Fruit fly (Drosophila melanogaster): Measurements from ENCODE around the gene CG6441.

DNA sequence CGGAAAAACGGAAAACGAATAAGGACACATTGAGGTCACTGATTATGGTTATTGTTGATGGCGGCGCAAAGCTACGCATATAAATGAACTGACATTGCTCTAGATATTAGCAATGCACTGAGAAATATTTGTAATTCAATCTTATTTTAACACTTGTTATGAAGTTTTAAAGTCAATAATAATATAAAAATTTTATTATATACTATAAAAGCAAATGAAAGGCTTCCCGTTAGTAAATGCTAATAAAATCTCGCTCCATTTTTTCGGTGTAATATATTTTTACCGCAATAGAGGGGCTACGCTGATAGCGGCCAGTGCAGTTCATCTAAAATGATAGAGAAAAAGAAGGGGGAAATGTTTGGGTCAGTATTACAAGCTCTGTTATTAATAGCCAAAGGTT is 17.4 kb downstream of the CG6441 start:
- no peak for TF ChIP-seq CG4318 (GFP tag; optimal IDR thresholded peaks at IDR 0.05)
- no peak for TF ChIP-seq CG7368 (GFP tag; optimal IDR thresholded peaks at IDR 0.05)
- TF ChIP-seq fkh (GFP tag; optimal IDR thresholded peaks at IDR 0.05) = no peak
- TF ChIP-seq Hr38 (GFP tag; optimal IDR thresholded peaks at IDR 0.05) = no peak
- TF ChIP-seq CG6163 (GFP tag; IDR thresholded peaks at IDR 0.05) = peak; percentile 66
- no peak for TF ChIP-seq vri (GFP tag; optimal IDR thresholded peaks at IDR 0.05)
- TF ChIP-seq fd59A (GFP tag; optimal IDR thresholded peaks at IDR 0.05) = no peak
- peak; percentile 72 for TF ChIP-seq eg (GFP tag; IDR thresholded peaks at IDR 0.05)
- no peak for TF ChIP-seq esn (GFP tag; optimal IDR thresholded peaks at IDR 0.05)
- no peak for TF ChIP-seq CG10669 (GFP tag; optimal IDR thresholded peaks at IDR 0.05)
- TF ChIP-seq CG11762 (GFP tag; optimal IDR thresholded peaks at IDR 0.05; ENCODE audit: insufficient read depth) = no peak
- no peak for TF ChIP-seq CG6854 (GFP tag; optimal IDR thresholded peaks at IDR 0.05)
